Fruit fly (Drosophila melanogaster) whole organism, adult: ENCODE results near the gene CG9689.

Experiments
- CG12768 ChIP-seq: fragments of 200-800 bp; sonication (Bioruptor generic); optimal IDR thresholded peaks from 2 replicates; lab custom pipeline; 2017; ENCODE audit warnings: missing biosample characterization, missing genetic modification characterization, mild to moderate bottlenecking, moderate library complexity, missing genetic modification reagents
- CG1620 ChIP-seq: fragments of 200-800 bp; sonication (Bioruptor generic); optimal IDR thresholded peaks from 2 replicates; lab custom pipeline; 2016; ENCODE audit warnings: missing biosample characterization, missing genetic modification characterization
- CG33017 ChIP-seq: fragments of 200-800 bp; sonication (Bioruptor generic); optimal IDR thresholded peaks from 2 replicates; lab custom pipeline; 2018; ENCODE audit warnings: missing biosample characterization, mild to moderate bottlenecking, missing genetic modification characterization, moderate library complexity
- CG7101 ChIP-seq: fragments of 200-800 bp; sonication (Bioruptor generic); optimal IDR thresholded peaks from 2 replicates; lab custom pipeline; 2018; ENCODE audit warnings: missing biosample characterization, mild to moderate bottlenecking, missing genetic modification characterization, moderate library complexity
- Hr96 ChIP-seq: fragments of 200-800 bp; sonication (Bioruptor generic); optimal IDR thresholded peaks from 2 replicates; lab custom pipeline; 2016; ENCODE audit warnings: missing biosample characterization, missing genetic modification characterization
- bab1 ChIP-seq: fragments of 200-800 bp; sonication (Bioruptor generic); optimal IDR thresholded peaks from 3 replicates; lab custom pipeline; 2019; ENCODE audit warnings: missing biosample characterization, mild to moderate bottlenecking, missing genetic modification characterization, moderate library complexity
- cic ChIP-seq: fragments of 200-800 bp; sonication (Bioruptor generic); optimal IDR thresholded peaks from 2 replicates; lab custom pipeline; 2017; ENCODE audit warnings: missing biosample characterization, mild to moderate bottlenecking, missing genetic modification characterization, moderate library complexity
- cnc ChIP-seq, 2 experiments: fragments of >200 bp; optimal IDR thresholded peaks; 2 replicates each; lab custom pipeline; 2017
- kay ChIP-seq: fragments of 200-800 bp; sonication (Bioruptor generic); peaks from one replicate; lab custom pipeline; 2016; ENCODE audit warnings: missing biosample characterization, missing genetic modification characterization, borderline replicate concordance

- TF ChIP-seq Hr96 (GFP tag; lab: Kevin White, UChicago) (no peak), cic (GFP tag; lab: Kevin White, UChicago) (no peak), kay (no peak), cnc (optimal IDR thresholded peaks at IDR 0.05; lab: Kevin White, UChicago) (no peak), CG12768 (GFP tag; lab: Kevin White, UChicago) (no peak), CG33017 (no peak), CG7101 (tag; lab: Kevin White, UChicago) (no peak), bab1 (GFP tag; lab: Kevin White, UChicago) (no peak), CG1620 (GFP tag; lab: Kevin White, UChicago) (no peak)
Observed at dm6 chrX:9881746-9882145, at the start of gene CG9689.
